Worm (Caenorhabditis elegans) whole organism, L4 larva: ENCODE results near the gene inpp-5K.

Source experiments
- D1046.2 ChIP-seq: fragments of 200-800 bp; sonication (Bioruptor generic); IDR thresholded peaks from 2 replicates; pipeline ENCODE4 v1.3.6; 2022; ENCODE audit warnings: missing genetic modification characterization, missing compliant biosample characterization
- T20F7.1 ChIP-seq: fragments of 200-800 bp; sonication (Bioruptor generic); optimal IDR thresholded peaks from 2 replicates; lab custom pipeline; 2018; ENCODE audit warnings: mild to moderate bottlenecking, missing genetic modification characterization, missing compliant biosample characterization
- Y48G9A.11 ChIP-seq: fragments of 200-800 bp; sonication (Bioruptor generic); IDR thresholded peaks from 2 replicates; pipeline ENCODE4 v1.3.6; 2022; ENCODE audit warnings: missing genetic modification reagents, missing genetic modification characterization, missing compliant biosample characterization
- ZK337.2 ChIP-seq: fragments of 200-800 bp; sonication (Bioruptor generic); IDR thresholded peaks from 2 replicates; pipeline ENCODE4 v1.3.6; 2022; ENCODE audit warnings: missing genetic modification reagents, missing genetic modification characterization, missing compliant biosample characterization
- ama-1 ChIP-seq: fragments of 150-350 bp; optimal IDR thresholded peaks from 2 replicates; lab custom pipeline; 2014; ENCODE audit warnings: inconsistent platforms, mixed read lengths
- ceh-20 ChIP-seq: fragments of 200-800 bp; sonication (Bioruptor generic); IDR thresholded peaks from 2 replicates; pipeline ENCODE4 v1.3.6; 2022; ENCODE audit warnings: missing genetic modification reagents, missing genetic modification characterization, missing compliant biosample characterization
- ceh-32 ChIP-seq: sonication (generic microtip); optimal IDR thresholded peaks from 2 replicates; lab custom pipeline; 2016; ENCODE audit warnings: mild to moderate bottlenecking, missing genetic modification characterization, missing compliant biosample characterization; ENCODE audit not compliant: poor library complexity
- daf-12 ChIP-seq: fragments of 150-350 bp; optimal IDR thresholded peaks from 2 replicates; lab custom pipeline; 2014; ENCODE audit warnings: missing biosample characterization, missing genetic modification reagents, missing genetic modification characterization
- daf-16 ChIP-seq, 3 experiments: sonication (generic microtip); optimal IDR thresholded peaks; 2 replicates each; lab custom pipeline; 2016 to 2017; ENCODE audit warnings: missing genetic modification characterization in 3 of 3, missing genetic modification reagents in 3 of 3, mild to moderate bottlenecking in 2 of 3, missing compliant biosample characterization in 2 of 3, missing biosample characterization in 1 of 3, moderate library complexity in 1 of 3
- daf-19 ChIP-seq: fragments of 200-800 bp; sonication (Bioruptor generic); conservative IDR thresholded peaks from 2 replicates; pipeline ENCODE4 v1.3.6; 2022; ENCODE audit warnings: missing genetic modification characterization, missing compliant biosample characterization
- daf-8 ChIP-seq: fragments of 200-800 bp; sonication (Bioruptor generic); IDR thresholded peaks from 2 replicates; pipeline ENCODE4 v1.3.6; 2022; ENCODE audit warnings: missing genetic modification characterization, missing compliant biosample characterization
- dpl-1 ChIP-seq: fragments of 150-350 bp; optimal IDR thresholded peaks from 2 replicates; lab custom pipeline; 2014; ENCODE audit warnings: missing biosample characterization, missing genetic modification reagents, missing genetic modification characterization
- duxl-1 ChIP-seq: sonication (generic microtip); optimal IDR thresholded peaks from 2 replicates; lab custom pipeline; 2016; ENCODE audit warnings: mild to moderate bottlenecking, missing genetic modification characterization, moderate library complexity, missing compliant biosample characterization; ENCODE audit not compliant: poor library complexity
- dve-1 ChIP-seq: sonication (generic microtip); optimal IDR thresholded peaks from 2 replicates; lab custom pipeline; 2017; ENCODE audit warnings: antibody characterized with exemption, mild to moderate bottlenecking, missing genetic modification characterization, missing compliant biosample characterization; ENCODE audit not compliant: insufficient read depth
- egl-27 ChIP-seq: sonication (generic microtip); optimal IDR thresholded peaks from 3 replicates; lab custom pipeline; 2017; ENCODE audit warnings: missing biosample characterization, missing genetic modification reagents, missing genetic modification characterization
- egl-43 ChIP-seq: fragments of 200-800 bp; sonication (Bioruptor generic); IDR thresholded peaks from 2 replicates; pipeline ENCODE4 v1.3.6; 2022; ENCODE audit warnings: missing genetic modification reagents, missing genetic modification characterization, missing compliant biosample characterization
- fkh-10 ChIP-seq: fragments of 150-350 bp; optimal IDR thresholded peaks from 2 replicates; lab custom pipeline; 2014; ENCODE audit warnings: missing biosample characterization, missing genetic modification reagents, missing genetic modification characterization
- hif-1 ChIP-seq, 2 experiments: sonication (generic microtip); optimal IDR thresholded peaks; 2 replicates each; lab custom pipeline; 2016 to 2017; ENCODE audit warnings: missing compliant biosample characterization in 2 of 2, missing genetic modification characterization in 2 of 2, missing genetic modification reagents in 2 of 2, missing genotype in 2 of 2, mild to moderate bottlenecking in 1 of 2
- hlh-30 ChIP-seq: sonication (generic microtip); optimal IDR thresholded peaks from 2 replicates; lab custom pipeline; 2017; ENCODE audit warnings: antibody characterized with exemption, mild to moderate bottlenecking, missing genetic modification characterization, missing compliant biosample characterization; ENCODE audit not compliant: insufficient read depth
- lin-1 ChIP-seq: fragments of 200-800 bp; sonication (Bioruptor generic); IDR thresholded peaks from 2 replicates; pipeline ENCODE4 v1.3.6; 2022; ENCODE audit warnings: missing genetic modification reagents, missing genetic modification characterization, missing compliant biosample characterization
- lin-15B ChIP-seq: fragments of 150-350 bp; sonication (generic microtip); optimal IDR thresholded peaks from 3 replicates; lab custom pipeline; 2014; ENCODE audit warnings: missing biosample characterization, missing genetic modification characterization
- lin-39 ChIP-seq: fragments of 150-350 bp; optimal IDR thresholded peaks from 2 replicates; lab custom pipeline; 2014; ENCODE audit warnings: missing biosample characterization, missing genetic modification reagents, missing genetic modification characterization
- lir-3 ChIP-seq: sonication (generic microtip); optimal IDR thresholded peaks from 2 replicates; lab custom pipeline; 2016; ENCODE audit warnings: mild to moderate bottlenecking, missing genetic modification characterization, missing compliant biosample characterization
- madf-9 ChIP-seq: fragments of 200-800 bp; sonication (Bioruptor generic); conservative IDR thresholded peaks from 2 replicates; pipeline ENCODE4 v1.3.6; 2022; ENCODE audit warnings: missing genetic modification reagents, missing genetic modification characterization, missing compliant biosample characterization
- mdl-1 ChIP-seq, 2 experiments: fragments of 150-350 bp in 1 of 2; sonication (generic microtip) in 1 of 2; optimal IDR thresholded peaks; 2 replicates each; lab custom pipeline; 2014 to 2017; ENCODE audit warnings: missing biosample characterization in 2 of 2, missing genetic modification characterization in 2 of 2
- mep-1 ChIP-seq: fragments of 150-350 bp; sonication (generic microtip); optimal IDR thresholded peaks from 3 replicates; lab custom pipeline; 2014; ENCODE audit warnings: missing biosample characterization, missing genetic modification characterization
- mes-2 ChIP-seq: sonication (generic microtip); optimal IDR thresholded peaks from 2 replicates; lab custom pipeline; 2016; ENCODE audit warnings: missing genotype, mild to moderate bottlenecking, missing genetic modification characterization, missing compliant biosample characterization; ENCODE audit not compliant: poor library complexity, severe bottlenecking
- mxl-2 ChIP-seq: fragments of 200-800 bp; sonication (Bioruptor generic); conservative IDR thresholded peaks from 2 replicates; pipeline ENCODE4 v1.3.6; 2022; ENCODE audit warnings: missing genetic modification reagents, missing genetic modification characterization, missing compliant biosample characterization
- nhr-102 ChIP-seq: sonication (generic microtip); optimal IDR thresholded peaks from 2 replicates; lab custom pipeline; 2016; ENCODE audit warnings: mild to moderate bottlenecking, missing genetic modification characterization, moderate library complexity, missing compliant biosample characterization
- nhr-111 ChIP-seq: fragments of 200-800 bp; sonication (Bioruptor generic); optimal IDR thresholded peaks from 2 replicates; lab custom pipeline; 2018; ENCODE audit warnings: mild to moderate bottlenecking, missing genetic modification characterization, missing compliant biosample characterization
- nhr-42 ChIP-seq: fragments of 200-800 bp; sonication (Bioruptor generic); IDR thresholded peaks from 2 replicates; pipeline ENCODE4 v1.3.6; 2022; ENCODE audit warnings: missing genetic modification characterization, missing compliant biosample characterization
- nhr-48 ChIP-seq: sonication (generic microtip); optimal IDR thresholded peaks from 2 replicates; lab custom pipeline; 2016; ENCODE audit warnings: mild to moderate bottlenecking, missing genetic modification characterization, missing compliant biosample characterization
- nhr-76 ChIP-seq: fragments of 150-350 bp; optimal IDR thresholded peaks from 2 replicates; lab custom pipeline; 2014; ENCODE audit warnings: missing biosample characterization, missing genetic modification characterization
- php-3 ChIP-seq: fragments of 200-800 bp; sonication (Bioruptor generic); IDR thresholded peaks from 2 replicates; pipeline ENCODE4 v1.3.6; 2022; ENCODE audit warnings: missing genetic modification reagents, missing genetic modification characterization, missing compliant biosample characterization
- pqm-1 ChIP-seq: sonication (generic microtip); optimal IDR thresholded peaks from 2 replicates; lab custom pipeline; 2017; ENCODE audit warnings: missing biosample characterization, missing genetic modification characterization
- rbr-2 ChIP-seq: sonication (generic microtip); optimal IDR thresholded peaks from 2 replicates; lab custom pipeline; 2016; ENCODE audit warnings: missing genotype, missing genetic modification characterization, missing compliant biosample characterization
- saeg-2 ChIP-seq: fragments of 200-800 bp; sonication (Bioruptor generic); IDR thresholded peaks from 2 replicates; pipeline ENCODE4 v1.3.6; 2022; ENCODE audit warnings: missing genetic modification reagents, missing genetic modification characterization, missing compliant biosample characterization
- sdz-12 ChIP-seq: fragments of 200-800 bp; sonication (Bioruptor generic); optimal IDR thresholded peaks from 2 replicates; lab custom pipeline; 2018; ENCODE audit warnings: mild to moderate bottlenecking, missing genetic modification characterization, missing compliant biosample characterization
- skn-1 ChIP-seq: fragments of 150-350 bp; optimal IDR thresholded peaks from 2 replicates; lab custom pipeline; 2014; ENCODE audit warnings: missing biosample characterization, missing genetic modification characterization
- snpc-4 ChIP-seq: fragments of 150-350 bp; optimal IDR thresholded peaks from 2 replicates; lab custom pipeline; 2014; ENCODE audit warnings: missing biosample characterization, missing genetic modification characterization
- spr-3 ChIP-seq: fragments of 200-800 bp; sonication (Bioruptor generic); optimal IDR thresholded peaks from 2 replicates; lab custom pipeline; 2018; ENCODE audit warnings: mild to moderate bottlenecking, missing genetic modification characterization, missing compliant biosample characterization
- unc-130 ChIP-seq: sonication (generic microtip); optimal IDR thresholded peaks from 2 replicates; lab custom pipeline; 2016; ENCODE audit warnings: missing genetic modification reagents, missing genetic modification characterization, missing compliant biosample characterization
- unc-39 ChIP-seq: sonication (generic microtip); optimal IDR thresholded peaks from 2 replicates; lab custom pipeline; 2017; ENCODE audit warnings: missing biosample characterization, missing genetic modification characterization
- unc-62 ChIP-seq, 3 experiments: fragments of 150-350 bp in 1 of 3; sonication (generic microtip); optimal IDR thresholded peaks in 2 of 3; peaks in 1 of 3; 1 replicate in 1 of 3; 2 replicates in 2 of 3; lab custom pipeline; 2014 to 2017; ENCODE audit warnings: missing biosample characterization in 3 of 3, missing genetic modification characterization in 3 of 3, missing genetic modification reagents in 3 of 3, missing genotype in 1 of 3
- zag-1 ChIP-seq: fragments of 150-350 bp; optimal IDR thresholded peaks from 2 replicates; lab custom pipeline; 2014; ENCODE audit warnings: missing biosample characterization, missing genetic modification characterization
- zfp-2 ChIP-seq: sonication (generic microtip); optimal IDR thresholded peaks from 2 replicates; lab custom pipeline; 2016; ENCODE audit warnings: mild to moderate bottlenecking, missing genetic modification characterization, missing compliant biosample characterization
- zfp-3 ChIP-seq: fragments of 200-800 bp; sonication (Bioruptor generic); conservative IDR thresholded peaks from 2 replicates; pipeline ENCODE4 v1.3.6; 2022; ENCODE audit warnings: missing genetic modification reagents, missing genetic modification characterization, missing compliant biosample characterization
- zip-11 ChIP-seq: fragments of 200-800 bp; sonication (Bioruptor generic); IDR thresholded peaks from 2 replicates; pipeline ENCODE4 v1.3.6; 2022; ENCODE audit warnings: missing genetic modification characterization, missing compliant biosample characterization

Gene inpp-5K

DNA sequence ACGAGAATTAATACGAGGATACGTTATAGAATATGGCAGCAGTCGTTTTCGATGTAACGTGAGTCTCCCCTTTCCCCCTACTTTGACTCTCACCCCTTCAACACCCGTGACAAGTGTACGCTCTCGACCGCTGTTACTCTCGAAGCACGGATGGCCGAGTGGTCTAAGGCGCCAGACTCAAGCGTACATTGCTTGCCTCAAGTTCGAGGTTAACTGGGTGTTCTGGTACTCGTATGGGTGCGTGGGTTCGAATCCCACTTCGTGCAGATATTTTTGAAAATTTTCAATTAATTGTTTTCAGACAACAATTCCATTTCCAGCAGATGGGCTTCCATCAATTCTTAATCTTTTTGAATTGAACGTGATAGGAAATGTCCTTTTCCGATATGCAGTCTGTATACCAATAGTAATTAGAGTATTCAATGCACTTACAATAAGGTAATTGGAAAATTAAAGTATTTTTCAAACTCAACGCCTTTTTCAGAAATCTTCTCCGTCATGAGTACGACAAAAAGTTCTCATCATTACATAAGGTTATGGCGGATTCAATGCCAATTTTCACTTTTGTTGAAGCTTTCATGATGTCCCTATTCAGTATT, 51.6 kb downstream of the inpp-5K start (continued):
- TF ChIP-seq mdl-1 (tag; optimal IDR thresholded peaks at IDR 0.05; lab: Kevin White, UChicago) = peak in 1 of 2 experiments; percentile 39
- TF ChIP-seq duxl-1 (tag; lab: Kevin White, UChicago) = peak; percentile 82
- no peak for TF ChIP-seq zag-1
- TF ChIP-seq unc-130 = peak; percentile 64
- TF ChIP-seq mes-2 = peak; percentile 86
- TF ChIP-seq ceh-32 = no peak
- TF ChIP-seq ama-1 (lab: Kevin White, UChicago) = no peak
- peak; percentile 53 for TF ChIP-seq zfp-2 (tag; lab: Kevin White, UChicago)
- peak; percentile 58 for TF ChIP-seq dve-1 (tag; lab: Kevin White, UChicago)
- peak; percentile 71 for TF ChIP-seq madf-9
- TF ChIP-seq zfp-3 (GFP tag; lab: Robert Waterston, UW) = 0 out of 2 replicates have a peak, but pooled peaks have one; percentile 40
- peak; percentile 50 for TF ChIP-seq dpl-1 (GFP tag; lab: Kevin White, UChicago)
- peak; percentile 49 for TF ChIP-seq nhr-48 (tag; lab: Kevin White, UChicago)
- peak; percentile 35 to 72 for TF ChIP-seq daf-16 (GFP tag; optimal IDR thresholded peaks at IDR 0.05; lab: Kevin White, UChicago)
- peak; percentile 52 for TF ChIP-seq daf-16 (tag; optimal IDR thresholded peaks at IDR 0.05; lab: Kevin White, UChicago)
- peak; percentile 27 for TF ChIP-seq nhr-111 (GFP tag; lab: Kevin White, UChicago)
- TF ChIP-seq daf-19 (GFP tag; lab: Robert Waterston, UW) = peak; percentile 42; the same call in 1 of the 2 replicates
- TF ChIP-seq unc-62 (GFP tag; optimal IDR thresholded peaks at IDR 0.05 in 1 of 2; lab: Kevin White, UChicago) = no peak
- TF ChIP-seq unc-62 (tag; optimal IDR thresholded peaks at IDR 0.05; lab: Kevin White, UChicago) = no peak
- no peak for TF ChIP-seq unc-39
- peak; percentile 85 for TF ChIP-seq ceh-20 (GFP tag; lab: Robert Waterston, UW)
- TF ChIP-seq egl-43 (GFP tag; lab: Robert Waterston, UW) = peak; percentile 96
- no peak for TF ChIP-seq lin-15B (tag; lab: Kevin White, UChicago)
- no peak for TF ChIP-seq snpc-4 (tag; lab: Kevin White, UChicago)
- peak; percentile 49 for TF ChIP-seq lir-3 (tag; lab: Kevin White, UChicago)
- TF ChIP-seq nhr-102 (tag; lab: Kevin White, UChicago) = peak; percentile 51
- TF ChIP-seq lin-39 = no peak
- TF ChIP-seq lin-1 (GFP tag; lab: Robert Waterston, UW) = 0 out of 2 replicates have a peak, but pooled peaks have one; percentile 56
- peak; percentile 71 for TF ChIP-seq nhr-42
- TF ChIP-seq php-3 (GFP tag; lab: Robert Waterston, UW) = no peak
- TF ChIP-seq zip-11 (GFP tag; lab: Robert Waterston, UW) = 0 out of 2 replicates have a peak, but pooled peaks have one; percentile 45
- peak; percentile 82 for TF ChIP-seq mep-1 (tag; lab: Kevin White, UChicago)
- no peak for TF ChIP-seq skn-1 (tag; lab: Kevin White, UChicago)
- TF ChIP-seq hif-1 (tag; optimal IDR thresholded peaks at IDR 0.05; lab: Kevin White, UChicago) = peak in 1 of 2 experiments; percentile 31
- TF ChIP-seq daf-12 = no peak
- no peak for TF ChIP-seq egl-27 (tag; lab: Kevin White, UChicago)
- TF ChIP-seq rbr-2 (tag; lab: Kevin White, UChicago) = peak; percentile 72
- no peak for TF ChIP-seq saeg-2
- 0 out of 2 replicates have a peak, but pooled peaks have one; percentile 36 for TF ChIP-seq daf-8 (GFP tag; lab: Robert Waterston, UW)
- TF ChIP-seq sdz-12 (GFP tag; lab: Kevin White, UChicago) = peak; percentile 53
- peak; percentile 87 for TF ChIP-seq D1046.2
- TF ChIP-seq fkh-10 (GFP tag; lab: Kevin White, UChicago) = peak; percentile 9
- peak; percentile 60 for TF ChIP-seq spr-3 (GFP tag; lab: Kevin White, UChicago)
- peak; percentile 61 for TF ChIP-seq hlh-30
- TF ChIP-seq Y48G9A.11 (GFP tag; lab: Robert Waterston, UW) = peak; percentile 69; the same call in 1 of the 2 replicates
- TF ChIP-seq ZK337.2 (GFP tag; lab: Robert Waterston, UW) = peak; percentile 71
- TF ChIP-seq mxl-2 (GFP tag; lab: Robert Waterston, UW) = 0 out of 2 replicates have a peak, but pooled peaks have one; percentile 56
- no peak for TF ChIP-seq pqm-1 (tag; lab: Kevin White, UChicago)
- peak; percentile 26 for TF ChIP-seq T20F7.1 (GFP tag; lab: Kevin White, UChicago)
- TF ChIP-seq nhr-76 (tag; lab: Kevin White, UChicago) = no peak
